Worm (Caenorhabditis elegans): ENCODE results near the gene M03F8.6.

DNA sequence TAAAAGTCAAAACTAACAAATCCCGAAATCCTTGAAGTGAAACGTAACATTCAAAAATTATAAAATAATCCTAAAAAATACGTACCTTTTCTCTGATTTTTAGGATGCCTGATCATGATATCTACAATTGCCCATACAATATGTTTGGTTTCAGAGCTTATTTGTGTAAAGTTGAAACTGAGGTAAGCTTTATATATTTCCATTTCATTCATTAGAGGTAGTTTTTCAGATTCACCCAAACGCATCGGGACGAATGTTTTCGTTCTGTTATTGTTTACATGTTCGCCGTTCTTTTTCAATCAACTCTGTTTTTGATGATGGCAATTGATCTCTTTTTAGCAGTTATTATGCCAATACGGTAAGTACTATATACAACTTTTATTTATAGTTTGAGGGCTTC, 26.6 kb downstream of the M03F8.6 start:
- TF ChIP-seq flt-1 (GFP tag; IDR thresholded peaks at IDR 0.05) (no peak), ztf-29 (GFP tag; IDR thresholded peaks at IDR 0.05) (no peak), tab-1 (GFP tag; IDR thresholded peaks at IDR 0.05) (no peak)
